Worm (Caenorhabditis elegans) whole organism, mixed stage, embryonic: ENCODE data around the gene haly-1.

Experiments
- bed-3 ChIP-seq: fragments of 200-800 bp; sonication (Bioruptor generic); optimal IDR thresholded peaks from 3 replicates; lab custom pipeline; 2018; ENCODE audit warnings: mild to moderate bottlenecking, missing genetic modification characterization, moderate library complexity, missing compliant biosample characterization
- ceh-39 ChIP-seq: fragments of 150-350 bp; optimal IDR thresholded peaks from 2 replicates; lab custom pipeline; 2014; ENCODE audit warnings: missing biosample characterization, missing genetic modification characterization
- ham-2 ChIP-seq: fragments of 200-800 bp; sonication (Bioruptor generic); optimal IDR thresholded peaks from 2 replicates; lab custom pipeline; 2018; ENCODE audit warnings: mild to moderate bottlenecking, missing genetic modification characterization, missing compliant biosample characterization
- lin-13 ChIP-seq: fragments of 150-350 bp; optimal IDR thresholded peaks from 2 replicates; lab custom pipeline; 2014; ENCODE audit warnings: missing biosample characterization, missing genetic modification characterization
- lsy-2 ChIP-seq: fragments of 150-350 bp; optimal IDR thresholded peaks from 2 replicates; lab custom pipeline; 2014; ENCODE audit warnings: missing biosample characterization, missing genetic modification characterization
- nhr-12 ChIP-seq: fragments of 150-350 bp; optimal IDR thresholded peaks from 2 replicates; lab custom pipeline; 2014; ENCODE audit warnings: missing biosample characterization, missing genetic modification characterization
- nhr-237 ChIP-seq: fragments of 150-350 bp; optimal IDR thresholded peaks from 2 replicates; lab custom pipeline; 2014; ENCODE audit warnings: missing biosample characterization, missing genetic modification characterization
- nhr-28 ChIP-seq: fragments of 150-350 bp; optimal IDR thresholded peaks from 2 replicates; lab custom pipeline; 2014; ENCODE audit warnings: missing biosample characterization, missing genetic modification characterization
- pha-4 ChIP-seq: fragments of 150-350 bp; optimal IDR thresholded peaks from 2 replicates; lab custom pipeline; 2018; ENCODE audit warnings: missing biosample characterization, missing genetic modification reagents, missing genetic modification characterization
- sptf-1 ChIP-seq: sonication (generic microtip); optimal IDR thresholded peaks from 2 replicates; lab custom pipeline; 2017; ENCODE audit warnings: mild to moderate bottlenecking, missing genetic modification characterization, moderate library complexity, missing compliant biosample characterization
- unc-62 ChIP-seq: fragments of 150-350 bp; optimal IDR thresholded peaks from 2 replicates; lab custom pipeline; 2014; ENCODE audit warnings: missing biosample characterization, missing genetic modification reagents, missing genetic modification characterization
- ztf-11 ChIP-seq: fragments of 150-350 bp; optimal IDR thresholded peaks from 2 replicates; lab custom pipeline; 2014; ENCODE audit warnings: missing biosample characterization, missing genetic modification characterization

DNA sequence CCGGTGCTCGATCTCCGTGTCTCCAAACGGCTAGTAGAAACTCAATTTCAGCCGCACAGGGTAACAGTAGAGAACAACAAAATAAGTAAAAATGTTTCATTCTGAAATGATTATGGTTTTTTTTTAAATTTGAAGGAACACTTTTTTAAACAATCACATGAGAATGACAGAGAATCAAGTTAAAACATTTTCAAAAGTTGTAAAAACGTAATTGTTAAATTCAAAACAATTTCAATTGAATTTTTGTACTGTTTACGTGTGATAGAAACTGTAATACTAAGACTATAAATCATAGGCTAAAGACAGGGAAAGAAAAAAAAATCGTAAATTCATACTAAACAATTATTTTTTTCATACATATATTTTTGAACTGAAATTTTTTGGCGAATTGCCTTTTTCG is 44.9 kb upstream of the haly-1 start, which contains the start of gene pho-7:
- TF ChIP-seq unc-62 (GFP tag; lab: Kevin White, UChicago) (no peak), ceh-39 (tag; lab: Kevin White, UChicago) (no peak), nhr-28 (no peak), pha-4 (tag; lab: Kevin White, UChicago) (no peak), bed-3 (no peak), nhr-237 (no peak), ztf-11 (tag; lab: Kevin White, UChicago) (no peak), sptf-1 (no peak), lin-13 (tag; lab: Kevin White, UChicago) (no peak), lsy-2 (tag; lab: Kevin White, UChicago) (no peak), ham-2 (no peak), nhr-12 (tag; lab: Kevin White, UChicago) (no peak)
